Worm (Caenorhabditis elegans) whole organism, L4 larva: Measurements from ENCODE around the gene nhr-87.

Source experiments
- F49E8.2 ChIP-seq: sonication (generic microtip); optimal IDR thresholded peaks from 2 replicates; lab custom pipeline; 2016; ENCODE audit warnings: missing compliant biosample characterization, mild to moderate bottlenecking, missing genetic modification characterization, borderline replicate concordance
- T26A8.4 ChIP-seq: fragments of 200-800 bp; sonication (Bioruptor generic); IDR thresholded peaks from 2 replicates; pipeline ENCODE4 v1.3.6; 2022; ENCODE audit warnings: missing genetic modification characterization, missing compliant biosample characterization
- Y48G9A.11 ChIP-seq: fragments of 200-800 bp; sonication (Bioruptor generic); IDR thresholded peaks from 2 replicates; pipeline ENCODE4 v1.3.6; 2022; ENCODE audit warnings: missing genetic modification reagents, missing genetic modification characterization, missing compliant biosample characterization
- aly-2 ChIP-seq: sonication (generic microtip); optimal IDR thresholded peaks from 2 replicates; lab custom pipeline; 2018; ENCODE audit warnings: missing biosample characterization, missing genetic modification characterization
- ceh-20 ChIP-seq: fragments of 200-800 bp; sonication (Bioruptor generic); IDR thresholded peaks from 2 replicates; pipeline ENCODE4 v1.3.6; 2022; ENCODE audit warnings: missing genetic modification reagents, missing genetic modification characterization, missing compliant biosample characterization
- ceh-44 ChIP-seq: fragments of 200-800 bp; sonication (Bioruptor generic); IDR thresholded peaks from 2 replicates; pipeline ENCODE4 v1.3.6; 2022; ENCODE audit warnings: missing genetic modification reagents, missing genetic modification characterization, missing compliant biosample characterization
- ceh-62 ChIP-seq: sonication (generic microtip); optimal IDR thresholded peaks from 2 replicates; lab custom pipeline; 2017; ENCODE audit warnings: missing biosample characterization, missing genetic modification characterization
- daf-12 ChIP-seq: fragments of 150-350 bp; optimal IDR thresholded peaks from 2 replicates; lab custom pipeline; 2014; ENCODE audit warnings: missing biosample characterization, missing genetic modification reagents, missing genetic modification characterization
- dmd-6 ChIP-seq: fragments of 200-800 bp; sonication (Bioruptor generic); IDR thresholded peaks from 2 replicates; pipeline ENCODE4 v1.3.6; 2022; ENCODE audit warnings: missing genetic modification reagents, missing genetic modification characterization, missing compliant biosample characterization
- duxl-1 ChIP-seq: sonication (generic microtip); optimal IDR thresholded peaks from 2 replicates; lab custom pipeline; 2016; ENCODE audit warnings: mild to moderate bottlenecking, missing genetic modification characterization, moderate library complexity, missing compliant biosample characterization; ENCODE audit not compliant: poor library complexity
- egl-43 ChIP-seq: fragments of 200-800 bp; sonication (Bioruptor generic); IDR thresholded peaks from 2 replicates; pipeline ENCODE4 v1.3.6; 2022; ENCODE audit warnings: missing genetic modification reagents, missing genetic modification characterization, missing compliant biosample characterization
- fos-1 ChIP-seq: fragments of 150-350 bp; optimal IDR thresholded peaks from 2 replicates; lab custom pipeline; 2014; ENCODE audit warnings: missing biosample characterization, missing genetic modification characterization
- gei-8 ChIP-seq: fragments of 200-800 bp; sonication (Bioruptor generic); optimal IDR thresholded peaks from 2 replicates; lab custom pipeline; 2018; ENCODE audit warnings: mild to moderate bottlenecking, missing genetic modification characterization, missing compliant biosample characterization
- lin-1 ChIP-seq: fragments of 200-800 bp; sonication (Bioruptor generic); IDR thresholded peaks from 2 replicates; pipeline ENCODE4 v1.3.6; 2022; ENCODE audit warnings: missing genetic modification reagents, missing genetic modification characterization, missing compliant biosample characterization
- lin-13 ChIP-seq: fragments of 150-350 bp; optimal IDR thresholded peaks from 2 replicates; lab custom pipeline; 2014; ENCODE audit warnings: missing biosample characterization, missing genetic modification reagents, missing genetic modification characterization
- lin-15B ChIP-seq: fragments of 150-350 bp; sonication (generic microtip); optimal IDR thresholded peaks from 3 replicates; lab custom pipeline; 2014; ENCODE audit warnings: missing biosample characterization, missing genetic modification characterization
- lin-29 ChIP-seq: fragments of 200-800 bp; sonication (Bioruptor generic); IDR thresholded peaks from 2 replicates; pipeline ENCODE4 v1.3.6; 2022; ENCODE audit warnings: missing genetic modification reagents, missing genetic modification characterization, missing compliant biosample characterization
- lin-39 ChIP-seq: fragments of 150-350 bp; optimal IDR thresholded peaks from 2 replicates; lab custom pipeline; 2014; ENCODE audit warnings: missing biosample characterization, missing genetic modification reagents, missing genetic modification characterization
- lir-3 ChIP-seq: sonication (generic microtip); optimal IDR thresholded peaks from 2 replicates; lab custom pipeline; 2016; ENCODE audit warnings: mild to moderate bottlenecking, missing genetic modification characterization, missing compliant biosample characterization
- madf-5 ChIP-seq, 2 experiments: fragments of 200-800 bp; sonication (Bioruptor generic); IDR thresholded peaks; 2 replicates each; pipeline ENCODE4 v1.3.6; 2022; ENCODE audit warnings: missing compliant biosample characterization in 2 of 2, missing genetic modification characterization in 2 of 2
- mdt-29 ChIP-seq: fragments of 200-800 bp; sonication (Bioruptor generic); IDR thresholded peaks from 2 replicates; pipeline ENCODE4 v1.3.6; 2022; ENCODE audit warnings: missing genetic modification reagents, missing genetic modification characterization, missing compliant biosample characterization
- mep-1 ChIP-seq: fragments of 150-350 bp; sonication (generic microtip); optimal IDR thresholded peaks from 3 replicates; lab custom pipeline; 2014; ENCODE audit warnings: missing biosample characterization, missing genetic modification characterization
- mxl-2 ChIP-seq: fragments of 200-800 bp; sonication (Bioruptor generic); conservative IDR thresholded peaks from 2 replicates; pipeline ENCODE4 v1.3.6; 2022; ENCODE audit warnings: missing genetic modification reagents, missing genetic modification characterization, missing compliant biosample characterization
- nhr-102 ChIP-seq: sonication (generic microtip); optimal IDR thresholded peaks from 2 replicates; lab custom pipeline; 2016; ENCODE audit warnings: mild to moderate bottlenecking, missing genetic modification characterization, moderate library complexity, missing compliant biosample characterization
- nhr-11 ChIP-seq: fragments of 150-350 bp; optimal IDR thresholded peaks from 2 replicates; lab custom pipeline; 2014; ENCODE audit warnings: missing biosample characterization, missing genetic modification characterization
- nhr-28 ChIP-seq: fragments of 150-350 bp; optimal IDR thresholded peaks from 2 replicates; lab custom pipeline; 2014; ENCODE audit warnings: missing biosample characterization, missing genetic modification characterization
- nhr-41 ChIP-seq: fragments of 200-800 bp; sonication (Bioruptor generic); IDR thresholded peaks from 2 replicates; pipeline ENCODE4 v1.3.6; 2022; ENCODE audit warnings: missing genetic modification reagents, missing genetic modification characterization, missing compliant biosample characterization
- nhr-42 ChIP-seq: fragments of 200-800 bp; sonication (Bioruptor generic); IDR thresholded peaks from 2 replicates; pipeline ENCODE4 v1.3.6; 2022; ENCODE audit warnings: missing genetic modification characterization, missing compliant biosample characterization
- nhr-77 ChIP-seq: fragments of 150-350 bp; optimal IDR thresholded peaks from 2 replicates; lab custom pipeline; 2014; ENCODE audit warnings: missing biosample characterization, missing genetic modification characterization
- pqm-1 ChIP-seq: sonication (generic microtip); optimal IDR thresholded peaks from 2 replicates; lab custom pipeline; 2017; ENCODE audit warnings: missing biosample characterization, missing genetic modification characterization
- rbr-2 ChIP-seq: sonication (generic microtip); optimal IDR thresholded peaks from 2 replicates; lab custom pipeline; 2016; ENCODE audit warnings: missing genotype, missing genetic modification characterization, missing compliant biosample characterization
- set-16 ChIP-seq: fragments of 200-800 bp; sonication (Bioruptor generic); IDR thresholded peaks from 2 replicates; pipeline ENCODE4 v1.3.6; 2022; ENCODE audit warnings: missing genetic modification reagents, missing genetic modification characterization, missing compliant biosample characterization
- skn-1 ChIP-seq: fragments of 150-350 bp; optimal IDR thresholded peaks from 2 replicates; lab custom pipeline; 2014; ENCODE audit warnings: missing biosample characterization, missing genetic modification characterization
- snpc-1.2 ChIP-seq: fragments of 200-800 bp; sonication (Bioruptor generic); IDR thresholded peaks from 2 replicates; pipeline ENCODE4 v1.3.6; 2022; ENCODE audit warnings: missing genetic modification reagents, missing genetic modification characterization, missing compliant biosample characterization
- spr-3 ChIP-seq: fragments of 200-800 bp; sonication (Bioruptor generic); optimal IDR thresholded peaks from 2 replicates; lab custom pipeline; 2018; ENCODE audit warnings: mild to moderate bottlenecking, missing genetic modification characterization, missing compliant biosample characterization
- unc-130 ChIP-seq: sonication (generic microtip); optimal IDR thresholded peaks from 2 replicates; lab custom pipeline; 2016; ENCODE audit warnings: missing genetic modification reagents, missing genetic modification characterization, missing compliant biosample characterization
- unc-39 ChIP-seq: sonication (generic microtip); optimal IDR thresholded peaks from 2 replicates; lab custom pipeline; 2017; ENCODE audit warnings: missing biosample characterization, missing genetic modification characterization
- unc-62 ChIP-seq, 3 experiments: fragments of 150-350 bp in 1 of 3; sonication (generic microtip); optimal IDR thresholded peaks in 2 of 3; peaks in 1 of 3; 1 replicate in 1 of 3; 2 replicates in 2 of 3; lab custom pipeline; 2014 to 2017; ENCODE audit warnings: missing biosample characterization in 3 of 3, missing genetic modification characterization in 3 of 3, missing genetic modification reagents in 3 of 3, missing genotype in 1 of 3
- zfp-2 ChIP-seq: sonication (generic microtip); optimal IDR thresholded peaks from 2 replicates; lab custom pipeline; 2016; ENCODE audit warnings: mild to moderate bottlenecking, missing genetic modification characterization, missing compliant biosample characterization

Gene nhr-87

DNA sequence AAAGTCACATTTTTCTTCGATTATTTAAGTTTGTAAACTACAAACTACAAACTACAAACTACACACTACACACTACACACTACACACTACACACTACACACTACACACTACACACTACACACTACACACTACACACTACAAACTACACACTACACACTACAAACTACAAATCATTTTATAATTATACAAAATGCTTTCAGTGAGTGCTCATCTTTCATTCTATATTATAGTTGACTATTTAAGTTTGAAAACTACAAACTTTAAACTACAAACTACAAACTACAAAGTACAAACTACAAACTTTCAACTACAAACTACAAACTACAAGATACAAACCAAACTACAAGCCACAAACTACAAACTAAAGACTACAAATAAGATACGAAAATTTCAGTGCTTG is 618 bp downstream of the nhr-87 start:
- TF ChIP-seq mep-1 (tag; lab: Kevin White, UChicago), result peak; percentile 10
- TF ChIP-seq lin-13 (GFP tag; lab: Kevin White, UChicago), result peak; percentile 76
- no peak for TF ChIP-seq set-16 (GFP tag; lab: Robert Waterston, UW)
- TF ChIP-seq lir-3 (tag; lab: Kevin White, UChicago), result no peak
- TF ChIP-seq nhr-77 (tag; lab: Kevin White, UChicago), result peak; percentile 55
- no peak for TF ChIP-seq egl-43 (GFP tag; lab: Robert Waterston, UW)
- no peak for TF ChIP-seq daf-12 (tag; lab: Kevin White, UChicago)
- TF ChIP-seq nhr-28 (tag; lab: Kevin White, UChicago), result peak; percentile 100

- no peak for TF ChIP-seq mdt-29 (GFP tag; lab: Robert Waterston, UW)
- TF ChIP-seq unc-62 (GFP tag; optimal IDR thresholded peaks at IDR 0.05 in 1 of 2; lab: Kevin White, UChicago), result peak in 1 of 2 experiments; percentile 91
- no peak for TF ChIP-seq unc-62 (tag; optimal IDR thresholded peaks at IDR 0.05; lab: Kevin White, UChicago)
These were observed 2.6 kb downstream of the nhr-87 start, which contains the start of gene nhr-146 for ce11 chrIV:1626342-1626855. nhr-146 (plus strand) TSS chrIV:1626805.

DNA sequence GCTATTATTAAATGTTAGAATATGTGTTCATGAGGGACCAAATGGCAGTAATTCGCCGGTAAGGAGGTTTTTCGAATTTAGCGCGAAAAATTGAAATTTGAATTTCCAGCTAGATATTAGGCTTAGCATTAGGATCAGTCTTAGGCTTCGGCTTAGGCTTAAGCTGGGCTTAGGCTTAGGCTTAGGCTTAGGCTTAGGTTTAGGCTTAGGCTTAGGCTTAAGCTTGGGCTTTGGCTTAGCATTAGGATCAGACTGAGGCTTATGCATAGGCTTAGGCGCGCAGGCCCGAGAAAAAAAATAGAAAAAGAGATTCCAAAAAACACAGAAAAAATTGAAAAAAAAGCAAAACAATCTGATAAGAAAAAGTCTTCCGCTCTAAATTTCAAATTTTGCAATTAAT is 4.5 kb downstream of the nhr-87 start:
- TF ChIP-seq lin-39 (no peak), snpc-1.2 (GFP tag; lab: Robert Waterston, UW) (no peak), F49E8.2 (no peak), ceh-44 (GFP tag; lab: Robert Waterston, UW) (no peak), skn-1 (tag; lab: Kevin White, UChicago) (no peak), pqm-1 (tag; lab: Kevin White, UChicago) (no peak)

DNA sequence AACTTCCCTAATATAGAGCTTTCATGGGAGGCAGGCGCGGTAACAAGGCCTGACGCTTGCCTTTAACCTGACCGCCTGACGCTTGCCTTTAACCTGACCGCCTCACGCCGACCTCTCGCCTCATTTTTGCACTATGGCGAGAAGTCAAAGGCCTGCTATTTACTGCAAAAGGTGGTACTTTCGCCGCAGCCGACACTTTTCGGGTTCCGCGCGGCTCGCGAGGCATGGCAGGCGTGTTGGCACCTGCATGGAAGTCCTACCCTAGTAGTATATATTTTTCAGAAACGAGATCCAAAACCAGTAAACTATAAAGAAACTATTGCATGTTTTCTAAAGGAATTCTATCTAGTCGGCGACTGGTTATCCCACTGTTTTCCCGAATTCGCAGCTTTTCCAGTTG is 4.9 kb downstream of the nhr-87 start:
- peak; percentile 61 for TF ChIP-seq set-16 (GFP tag; lab: Robert Waterston, UW)
- TF ChIP-seq Y48G9A.11 (GFP tag; lab: Robert Waterston, UW), result 0 out of 2 replicates have a peak, but pooled peaks have one; percentile 16
- TF ChIP-seq nhr-11 (tag; lab: Kevin White, UChicago), result no peak

- no peak for TF ChIP-seq lin-1 (GFP tag; lab: Robert Waterston, UW)
- no peak for TF ChIP-seq Y48G9A.11 (GFP tag; lab: Robert Waterston, UW)
- no peak for TF ChIP-seq lin-29 (GFP tag; lab: Robert Waterston, UW)
- TF ChIP-seq nhr-41, result no peak
- TF ChIP-seq lin-39, result no peak
- TF ChIP-seq nhr-42, result no peak
- no peak for TF ChIP-seq unc-130 (GFP tag; lab: Kevin White, UChicago)
- TF ChIP-seq rbr-2 (tag; lab: Kevin White, UChicago), result no peak
- no peak for TF ChIP-seq madf-5 (GFP tag; IDR thresholded peaks at IDR 0.05; lab: Robert Waterston, UW)
- no peak for TF ChIP-seq mep-1 (tag; lab: Kevin White, UChicago)
- TF ChIP-seq dmd-6, result no peak
- no peak for TF ChIP-seq aly-2 (tag; lab: Kevin White, UChicago)
- no peak for TF ChIP-seq gei-8
- no peak for TF ChIP-seq unc-39
- no peak for TF ChIP-seq ceh-20 (GFP tag; lab: Robert Waterston, UW)
These were observed 7.8 kb downstream of the nhr-87 start, which contains the start of gene cpg-24 for ce11 chrIV:1631651-1632050. cpg-24 (plus strand) TSS chrIV:1631951.

- TF ChIP-seq T26A8.4 (GFP tag; lab: Robert Waterston, UW) (no peak), duxl-1 (no peak), mxl-2 (GFP tag; lab: Robert Waterston, UW) (no peak), nhr-42 (no peak), ceh-62 (tag; lab: Kevin White, UChicago) (no peak), F49E8.2 (no peak), unc-62 (GFP tag; optimal IDR thresholded peaks at IDR 0.05 in 1 of 2; lab: Kevin White, UChicago) (no peak), unc-62 (tag; optimal IDR thresholded peaks at IDR 0.05; lab: Kevin White, UChicago) (no peak), nhr-102 (no peak), skn-1 (tag; lab: Kevin White, UChicago) (no peak), lin-15B (tag; lab: Kevin White, UChicago) (no peak), fos-1 (tag; lab: Kevin White, UChicago) (no peak), spr-3 (GFP tag; lab: Kevin White, UChicago) (no peak), zfp-2 (tag; lab: Kevin White, UChicago) (no peak)
These were observed 8.8 kb downstream of the nhr-87 start for ce11 chrIV:1632593-1632992.
